Fruit fly (Drosophila melanogaster) Kc167 (cell line): ENCODE results near the gene CG5455.

Source experiments
- Myc ChIP-seq: fragments of >200 bp; optimal IDR thresholded peaks from 2 replicates; lab custom pipeline; 2017; ENCODE audit warnings: missing external identifiers
- Sin3A ChIP-seq: fragments of >200 bp; optimal IDR thresholded peaks from 2 replicates; lab custom pipeline; 2018; ENCODE audit warnings: missing external identifiers
- h ChIP-seq: fragments of >200 bp; optimal IDR thresholded peaks from 3 replicates; lab custom pipeline; 2018; ENCODE audit warnings: missing external identifiers
- insv ChIP-seq: fragments of >200 bp; optimal IDR thresholded peaks from 3 replicates; lab custom pipeline; 2018; ENCODE audit warnings: missing external identifiers
- psq ChIP-seq: fragments of >200 bp; optimal IDR thresholded peaks from 2 replicates; lab custom pipeline; 2017; ENCODE audit warnings: missing external identifiers

- TF ChIP-seq Myc (lab: Kevin White, UChicago) (no peak), insv (lab: Kevin White, UChicago) (no peak), Sin3A (lab: Kevin White, UChicago) (no peak), psq (lab: Kevin White, UChicago) (no peak), h (lab: Kevin White, UChicago) (no peak)
Measured at dm6 chr3R:26494247-26494646, 32.9 kb downstream of the CG5455 start.
